Fruit fly (Drosophila melanogaster): Measurements from ENCODE around the gene Scgbeta.

- TF ChIP-seq h (optimal IDR thresholded peaks at IDR 0.05) = no peak
- TF ChIP-seq psq (optimal IDR thresholded peaks at IDR 0.05) = no peak
- no peak for TF ChIP-seq Sin3A (optimal IDR thresholded peaks at IDR 0.05)
- no peak for TF ChIP-seq Myc (optimal IDR thresholded peaks at IDR 0.05)
- no peak for TF ChIP-seq ttk (optimal IDR thresholded peaks at IDR 0.05)
Measured at dm6 chr3R:12435948-12436347, 13.7 kb upstream of the Scgbeta start, which contains the start of gene Desat2.

Data from Kc167 (cell line).